Worm (Caenorhabditis elegans) whole organism, mixed stage, embryonic: ENCODE results near the gene chc-1.

Source experiments
- M03D4.4 ChIP-seq: sonication (generic microtip); optimal IDR thresholded peaks from 2 replicates; lab custom pipeline; 2017; ENCODE audit warnings: mild to moderate bottlenecking, missing genetic modification characterization, missing compliant biosample characterization
- elt-3 ChIP-seq: fragments of 150-350 bp; optimal IDR thresholded peaks from 2 replicates; lab custom pipeline; 2014; ENCODE audit warnings: missing biosample characterization, missing genetic modification characterization
- lsy-2 ChIP-seq: fragments of 150-350 bp; optimal IDR thresholded peaks from 2 replicates; lab custom pipeline; 2014; ENCODE audit warnings: missing biosample characterization, missing genetic modification characterization
- mls-2 ChIP-seq: sonication (generic microtip); optimal IDR thresholded peaks from 2 replicates; lab custom pipeline; 2016; ENCODE audit warnings: mild to moderate bottlenecking, missing genetic modification characterization, moderate library complexity, missing compliant biosample characterization
- snpc-4 ChIP-seq: fragments of 150-350 bp; optimal IDR thresholded peaks from 2 replicates; lab custom pipeline; 2014; ENCODE audit warnings: missing biosample characterization, missing genetic modification characterization
- unc-120 ChIP-seq: sonication (generic microtip); optimal IDR thresholded peaks from 2 replicates; lab custom pipeline; 2017; ENCODE audit warnings: missing genetic modification characterization, missing compliant biosample characterization; ENCODE audit not compliant: poor library complexity, severe bottlenecking

DNA sequence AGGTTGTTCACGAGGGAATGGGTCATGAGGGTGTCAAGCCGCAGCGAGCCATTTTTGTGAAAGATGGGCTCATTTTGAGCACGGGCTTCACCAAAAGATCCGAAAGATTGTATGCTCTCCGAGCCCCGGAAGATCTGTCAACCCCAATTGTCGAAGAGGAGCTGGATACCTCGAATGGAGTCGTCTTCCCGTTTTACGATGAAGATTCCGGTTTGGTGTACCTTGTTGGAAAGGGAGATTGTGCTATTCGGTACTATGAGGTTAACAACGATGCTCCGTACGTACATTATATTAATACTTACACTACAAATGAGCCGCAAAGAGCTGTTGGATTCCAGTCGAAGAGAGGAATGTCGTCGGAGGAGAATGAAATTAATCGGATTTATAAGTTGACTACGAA, 47.5 kb downstream of the chc-1 start:
- TF ChIP-seq unc-120 (tag; lab: Kevin White, UChicago) (no peak), mls-2 (tag; lab: Kevin White, UChicago) (no peak), snpc-4 (tag; lab: Kevin White, UChicago) (no peak), elt-3 (tag; lab: Kevin White, UChicago) (no peak), M03D4.4 (tag; lab: Kevin White, UChicago) (no peak), lsy-2 (tag; lab: Kevin White, UChicago) (no peak)
